Fruit fly (Drosophila melanogaster) whole organism, embryonic: Measurements from ENCODE around the gene CG3652.
A peak's percentile ranks its signal among the peaks of the same experiment; 100 is the strongest.

ENCODE experiments used
- Adf1 ChIP-seq: fragments of 200-800 bp; sonication (Bioruptor generic); IDR thresholded peaks from 2 replicates; pipeline ENCODE4 v1.3.6; 2022; ENCODE audit warnings: missing biosample characterization, missing genetic modification characterization
- CG10979 ChIP-seq: fragments of 200-800 bp; sonication (Bioruptor generic); optimal IDR thresholded peaks from 2 replicates; lab custom pipeline; 2018; ENCODE audit warnings: missing biosample characterization, mild to moderate bottlenecking, missing genetic modification characterization, moderate library complexity
- CG12744 ChIP-seq: fragments of 200-800 bp; sonication (Bioruptor generic); optimal IDR thresholded peaks from 2 replicates; lab custom pipeline; 2016; ENCODE audit warnings: missing biosample characterization, missing genetic modification characterization
- CG12769 ChIP-seq: fragments of 200-800 bp; sonication (Bioruptor generic); optimal IDR thresholded peaks from 2 replicates; lab custom pipeline; 2019; ENCODE audit warnings: missing biosample characterization, mild to moderate bottlenecking, missing genetic modification characterization, moderate library complexity
- CG14014 ChIP-seq: fragments of 200-800 bp; sonication (Bioruptor generic); IDR thresholded peaks from 2 replicates; pipeline ENCODE4 v1.3.6; 2022; ENCODE audit warnings: missing biosample characterization, missing genetic modification characterization
- CG17612 ChIP-seq: fragments of 200-800 bp; sonication (Bioruptor generic); IDR thresholded peaks from 2 replicates; pipeline ENCODE4 v1.3.6; 2022; ENCODE audit warnings: missing biosample characterization, missing genetic modification characterization
- CG18599 ChIP-seq: fragments of 200-800 bp; sonication (Bioruptor generic); optimal IDR thresholded peaks from 3 replicates; lab custom pipeline; 2017; ENCODE audit warnings: missing biosample characterization, missing genetic modification characterization, mild to moderate bottlenecking, moderate library complexity, missing genetic modification reagents
- CG2120 ChIP-seq: fragments of 200-800 bp; sonication (Bioruptor generic); optimal IDR thresholded peaks from 3 replicates; lab custom pipeline; 2016; ENCODE audit warnings: missing biosample characterization, missing genetic modification characterization
- CG31441 ChIP-seq: fragments of 200-800 bp; sonication (Bioruptor generic); IDR thresholded peaks from 2 replicates; pipeline ENCODE4 v1.3.6; 2022; ENCODE audit warnings: missing biosample characterization, missing genetic modification characterization
- CG33213 ChIP-seq: fragments of 200-800 bp; sonication (Bioruptor generic); optimal IDR thresholded peaks from 3 replicates; lab custom pipeline; 2016; ENCODE audit warnings: missing biosample characterization, missing genetic modification characterization
- CG8924 ChIP-seq: fragments of 200-800 bp; optimal IDR thresholded peaks from 3 replicates; lab custom pipeline; 2019; ENCODE audit warnings: missing biosample characterization, mild to moderate bottlenecking, missing genetic modification characterization, moderate library complexity
- CHES-1-like ChIP-seq: fragments of 200-800 bp; sonication (Bioruptor generic); optimal IDR thresholded peaks from 2 replicates; lab custom pipeline; 2016; ENCODE audit warnings: missing biosample characterization, missing genetic modification characterization
- Chrac-16 ChIP-seq: fragments of 200-800 bp; sonication (Bioruptor generic); optimal IDR thresholded peaks from 3 replicates; lab custom pipeline; 2016; ENCODE audit warnings: missing biosample characterization, missing genetic modification characterization
- D ChIP-seq, 2 experiments: fragments of 200-800 bp in 1 of 2; fragments of >200 bp in 1 of 2; sonication (Bioruptor generic) in 1 of 2; optimal IDR thresholded peaks; 2 replicates in 1 of 2; 3 replicates in 1 of 2; lab custom pipeline; 2017; ENCODE audit warnings: mild to moderate bottlenecking in 1 of 2, missing biosample characterization in 1 of 2, missing genetic modification characterization in 1 of 2, missing genetic modification reagents in 1 of 2
- Ets65A ChIP-seq: fragments of 200-800 bp; sonication (Bioruptor generic); peaks from one replicate; lab custom pipeline; 2016; ENCODE audit warnings: missing biosample characterization, missing genetic modification characterization
- HLH3B ChIP-seq: fragments of 200-800 bp; sonication (Bioruptor generic); IDR thresholded peaks from 2 replicates; pipeline ENCODE4 v1.3.6; 2022; ENCODE audit warnings: missing biosample characterization, missing genetic modification characterization
- Hand ChIP-seq: fragments of 200-800 bp; sonication (Bioruptor generic); optimal IDR thresholded peaks from 2 replicates; lab custom pipeline; 2017; ENCODE audit warnings: mild to moderate bottlenecking, missing biosample characterization, missing genetic modification reagents, missing genetic modification characterization
- HmgZ ChIP-seq: fragments of 200-800 bp; sonication (Bioruptor generic); optimal IDR thresholded peaks from 2 replicates; lab custom pipeline; 2018; ENCODE audit warnings: missing biosample characterization, mild to moderate bottlenecking, missing genetic modification characterization
- Hr51 ChIP-seq, 2 experiments: fragments of 200-800 bp; sonication (Bioruptor generic); optimal IDR thresholded peaks; 2 replicates in 1 of 2; 3 replicates in 1 of 2; lab custom pipeline; 2016 to 2018; ENCODE audit warnings: missing biosample characterization in 2 of 2, missing genetic modification characterization in 2 of 2, mild to moderate bottlenecking in 1 of 2, moderate library complexity in 1 of 2
- Hr78 ChIP-seq, 2 experiments: fragments of 200-800 bp in 1 of 2; fragments of >200 bp in 1 of 2; sonication (Bioruptor generic) in 1 of 2; optimal IDR thresholded peaks; 2 replicates each; lab custom pipeline; 2017 to 2019; ENCODE audit warnings: missing biosample characterization in 2 of 2, missing genetic modification characterization in 2 of 2, mild to moderate bottlenecking in 1 of 2, moderate library complexity in 1 of 2
- Kr ChIP-seq: fragments of 200-800 bp; sonication (Bioruptor generic); optimal IDR thresholded peaks from 2 replicates; lab custom pipeline; 2017; ENCODE audit warnings: missing biosample characterization, mild to moderate bottlenecking, missing genetic modification characterization
- MTF-1 ChIP-seq: fragments of 200-800 bp; sonication (Bioruptor generic); optimal IDR thresholded peaks from 2 replicates; lab custom pipeline; 2018; ENCODE audit warnings: missing biosample characterization, mild to moderate bottlenecking, missing genetic modification characterization, borderline replicate concordance
- Med ChIP-seq: fragments of 200-800 bp; sonication (Bioruptor generic); peaks from one replicate; lab custom pipeline; 2016; ENCODE audit warnings: missing biosample characterization, missing genetic modification characterization, mild to moderate bottlenecking, inconsistent platforms, moderate library complexity
- NK7.1 ChIP-seq: fragments of 200-800 bp; sonication (Bioruptor generic); optimal IDR thresholded peaks from 3 replicates; lab custom pipeline; 2016; ENCODE audit warnings: missing biosample characterization, missing genetic modification characterization
- Pdp1 ChIP-seq, 2 experiments: fragments of 200-800 bp; sonication (Bioruptor generic); optimal IDR thresholded peaks; 3 replicates each; lab custom pipeline; 2016; ENCODE audit warnings: missing biosample characterization in 2 of 2, missing genetic modification characterization in 2 of 2, mild to moderate bottlenecking in 1 of 2, moderate library complexity in 1 of 2
- Sox102F ChIP-seq: fragments of 200-800 bp; sonication (Bioruptor generic); optimal IDR thresholded peaks from 2 replicates; lab custom pipeline; 2018; ENCODE audit warnings: missing biosample characterization, mild to moderate bottlenecking, missing genetic modification characterization, moderate library complexity
- ac ChIP-seq: fragments of 200-800 bp; sonication (Bioruptor generic); optimal IDR thresholded peaks from 3 replicates; lab custom pipeline; 2017; ENCODE audit warnings: missing biosample characterization, mild to moderate bottlenecking, missing genetic modification characterization
- aop ChIP-seq: fragments of 200-800 bp; sonication (Bioruptor generic); IDR thresholded peaks from 2 replicates; pipeline ENCODE4 v1.3.6; 2022; ENCODE audit warnings: missing biosample characterization, missing genetic modification characterization
- ase ChIP-seq: fragments of 200-800 bp; sonication (Bioruptor generic); IDR thresholded peaks from 3 replicates; pipeline ENCODE4 v1.3.6; 2022; ENCODE audit warnings: missing biosample characterization, missing genetic modification characterization
- bigmax ChIP-seq: fragments of 200-800 bp; sonication (Bioruptor generic); optimal IDR thresholded peaks from 2 replicates; lab custom pipeline; 2018; ENCODE audit warnings: missing biosample characterization, mild to moderate bottlenecking, missing genetic modification characterization
- crc ChIP-seq: fragments of 200-800 bp; sonication (Bioruptor generic); optimal IDR thresholded peaks from 2 replicates; lab custom pipeline; 2016; ENCODE audit warnings: missing biosample characterization, missing genetic modification characterization
- crol ChIP-seq: fragments of 200-800 bp; sonication (Bioruptor generic); IDR thresholded peaks from 2 replicates; pipeline ENCODE4 v1.3.6; 2022; ENCODE audit warnings: missing biosample characterization, missing genetic modification characterization
- ham ChIP-seq: fragments of 200-800 bp; sonication (Bioruptor generic); IDR thresholded peaks from 2 replicates; pipeline ENCODE4 v1.3.6; 2022; ENCODE audit warnings: missing biosample characterization, missing genetic modification characterization
- kay ChIP-seq: fragments of 200-800 bp; sonication (Bioruptor generic); optimal IDR thresholded peaks from 2 replicates; lab custom pipeline; 2016; ENCODE audit warnings: missing biosample characterization, missing genetic modification characterization
- salm ChIP-seq: fragments of 200-800 bp; sonication (Bioruptor generic); optimal IDR thresholded peaks from 2 replicates; lab custom pipeline; 2018; ENCODE audit warnings: missing biosample characterization, mild to moderate bottlenecking, missing genetic modification characterization
- sens ChIP-seq: fragments of 200-800 bp; sonication (Bioruptor generic); peaks from one replicate; lab custom pipeline; 2016; ENCODE audit warnings: missing biosample characterization, missing genetic modification characterization
- sens-2 ChIP-seq: fragments of 200-800 bp; sonication (Bioruptor generic); IDR thresholded peaks from 2 replicates; pipeline ENCODE4 v1.3.6; 2022; ENCODE audit warnings: missing biosample characterization, missing genetic modification characterization
- slou ChIP-seq: fragments of 200-800 bp; sonication (Bioruptor generic); optimal IDR thresholded peaks from 3 replicates; lab custom pipeline; 2016; ENCODE audit warnings: missing biosample characterization, missing genetic modification characterization
- sob ChIP-seq: fragments of 200-800 bp; sonication (Bioruptor generic); IDR thresholded peaks from 2 replicates; pipeline ENCODE4 v1.3.6; 2022; ENCODE audit warnings: missing biosample characterization, missing genetic modification characterization
- twi ChIP-seq: fragments of 200-800 bp; optimal IDR thresholded peaks from 2 replicates; lab custom pipeline; 2019; ENCODE audit warnings: missing biosample characterization, mild to moderate bottlenecking, missing genetic modification characterization, moderate library complexity
- unpg ChIP-seq: fragments of 200-800 bp; sonication (Bioruptor generic); optimal IDR thresholded peaks from 3 replicates; lab custom pipeline; 2018; ENCODE audit warnings: missing biosample characterization, mild to moderate bottlenecking, missing genetic modification characterization, moderate library complexity
- wdn ChIP-seq: fragments of 200-800 bp; sonication (Bioruptor generic); IDR thresholded peaks from 2 replicates; pipeline ENCODE4 v1.3.6; 2022; ENCODE audit warnings: missing biosample characterization, missing genetic modification characterization
- zfh1 ChIP-seq: fragments of 200-800 bp; sonication (Bioruptor generic); IDR thresholded peaks from 3 replicates; pipeline ENCODE4 v1.3.6; 2022; ENCODE audit warnings: missing biosample characterization, missing genetic modification characterization

The CG3652 gene

dm6 chr2L:4378380-4378779, 15.3 kb downstream of the CG3652 start (continued):
- no peak for TF ChIP-seq Sox102F (GFP tag; lab: Kevin White, UChicago)

DNA sequence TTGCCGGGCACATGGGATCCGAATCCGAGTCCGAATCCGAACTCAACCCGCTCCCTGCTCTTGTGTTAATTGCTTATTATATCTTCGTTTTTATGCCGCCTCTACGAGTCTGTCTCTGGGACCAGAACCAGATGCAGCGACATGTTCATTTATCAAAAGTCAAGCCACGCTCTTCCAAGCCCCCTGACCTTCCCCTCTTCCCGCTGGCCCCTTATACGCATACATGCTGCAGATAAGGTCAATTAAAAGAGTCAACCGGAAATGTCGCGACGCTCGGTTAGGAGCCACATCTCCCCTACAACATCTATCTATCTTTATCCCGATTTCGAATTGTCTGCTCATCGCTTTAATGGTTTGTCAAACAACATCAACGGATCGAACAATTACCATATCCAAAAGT, 15.9 kb downstream of the CG3652 start:
- TF ChIP-seq salm: no peak
- TF ChIP-seq crol (GFP tag; lab: Robert Waterston, UW): peak; percentile 79
- TF ChIP-seq aop (GFP tag; lab: Robert Waterston, UW): 0 out of 2 replicates have a peak, but pooled peaks have one; percentile 45
- TF ChIP-seq Hr78 (GFP tag; optimal IDR thresholded peaks at IDR 0.05; lab: Kevin White, UChicago): peak in 1 of 2 experiments; percentile 69
- TF ChIP-seq bigmax (GFP tag; lab: Kevin White, UChicago): no peak

dm6 chr2L:4375035-4376009, 18.4 kb downstream of the CG3652 start:
- TF ChIP-seq Adf1 (GFP tag; lab: Robert Waterston, UW) (no peak), Hr78 (GFP tag; optimal IDR thresholded peaks at IDR 0.05; lab: Kevin White, UChicago) (no peak), twi (no peak), CG2120 (peak; percentile 1), CHES-1-like (no peak), MTF-1 (peak; percentile 6), CG12769 (tag; lab: Kevin White, UChicago) (peak; percentile 22), NK7.1 (GFP tag; lab: Kevin White, UChicago) (no peak), wdn (no peak), ase (GFP tag; lab: Robert Waterston, UW) (0 out of 3 replicates have a peak, but pooled peaks have one; percentile 12), Chrac-16 (GFP tag; lab: Kevin White, UChicago) (no peak), salm (no peak), Med (GFP tag; lab: Kevin White, UChicago) (peak; percentile 84), Hr51 (GFP tag; optimal IDR thresholded peaks at IDR 0.05; lab: Kevin White, UChicago) (no peak), CG18599 (GFP tag; lab: Kevin White, UChicago) (peak; percentile 15), crc (GFP tag; lab: Kevin White, UChicago) (no peak), zfh1 (GFP tag; lab: Robert Waterston, UW) (0 out of 3 replicates have a peak, but pooled peaks have one; percentile 27), ac (peak; percentile 89), slou (GFP tag; lab: Kevin White, UChicago) (no peak), CG12744 (GFP tag; lab: Kevin White, UChicago) (no peak), CG10979 (tag; lab: Kevin White, UChicago) (no peak), HmgZ (tag; lab: Kevin White, UChicago) (no peak), CG33213 (GFP tag; lab: Kevin White, UChicago) (no peak), sob (GFP tag; lab: Robert Waterston, UW) (peak; percentile 46), Pdp1 (GFP tag; optimal IDR thresholded peaks at IDR 0.05; lab: Kevin White, UChicago) (peak in 1 of 2 experiments; percentile 6), CG31441 (GFP tag; lab: Robert Waterston, UW) (0 out of 2 replicates have a peak, but pooled peaks have one; percentile 28), D (optimal IDR thresholded peaks at IDR 0.05; lab: Kevin White, UChicago) (no peak), D (GFP tag; optimal IDR thresholded peaks at IDR 0.05; lab: Kevin White, UChicago) (peak; percentile 6), CG17612 (GFP tag; lab: Robert Waterston, UW) (peak; percentile 22; the same call in 1 of the 2 replicates), sens (peak; percentile 38), Ets65A (GFP tag; lab: Kevin White, UChicago) (peak; percentile 50), CG14014 (0 out of 2 replicates have a peak, but pooled peaks have one; percentile 26), Hand (GFP tag; lab: Kevin White, UChicago) (no peak), unpg (GFP tag; lab: Kevin White, UChicago) (peak; percentile 12), kay (GFP tag; lab: Kevin White, UChicago) (no peak), HLH3B (GFP tag; lab: Robert Waterston, UW) (0 out of 2 replicates have a peak, but pooled peaks have one; percentile 28), CG8924 (tag; lab: Kevin White, UChicago) (no peak), Kr (GFP tag; lab: Kevin White, UChicago) (no peak), ham (GFP tag; lab: Robert Waterston, UW) (no peak), sens-2 (GFP tag; lab: Robert Waterston, UW) (no peak)
